Worm (Caenorhabditis elegans) whole organism, late embryonic: ENCODE data around the gene rab-6.2.

Experiments used
- C08G9.2 ChIP-seq: sonication (generic microtip); optimal IDR thresholded peaks from 2 replicates; lab custom pipeline; 2016; ENCODE audit warnings: mild to moderate bottlenecking, missing genetic modification characterization, moderate library complexity, missing compliant biosample characterization
- ahr-1 ChIP-seq: sonication (generic microtip); optimal IDR thresholded peaks from 2 replicates; lab custom pipeline; 2016; ENCODE audit warnings: missing genetic modification characterization, missing compliant biosample characterization
- ceh-2 ChIP-seq: sonication (generic microtip); optimal IDR thresholded peaks from 2 replicates; lab custom pipeline; 2016; ENCODE audit warnings: missing genotype, missing genetic modification characterization, missing compliant biosample characterization
- ceh-31 ChIP-seq: sonication (generic microtip); optimal IDR thresholded peaks from 2 replicates; lab custom pipeline; 2016; ENCODE audit warnings: missing genetic modification characterization, missing compliant biosample characterization
- ceh-6 ChIP-seq: fragments of 200-800 bp; sonication (Bioruptor generic); optimal IDR thresholded peaks from 2 replicates; lab custom pipeline; 2018; ENCODE audit warnings: mild to moderate bottlenecking, missing genetic modification characterization, missing compliant biosample characterization
- fkh-10 ChIP-seq: fragments of 150-350 bp; optimal IDR thresholded peaks from 2 replicates; lab custom pipeline; 2014; ENCODE audit warnings: missing biosample characterization, missing genetic modification reagents, missing genetic modification characterization
- npax-4 ChIP-seq: sonication (generic microtip); optimal IDR thresholded peaks from 2 replicates; lab custom pipeline; 2016; ENCODE audit warnings: missing genetic modification characterization, missing compliant biosample characterization
- pha-4 ChIP-seq: fragments of 150-350 bp; optimal IDR thresholded peaks from 2 replicates; lab custom pipeline; 2018; ENCODE audit warnings: missing biosample characterization, missing genetic modification reagents, missing genetic modification characterization
- sox-4 ChIP-seq: sonication (generic microtip); optimal IDR thresholded peaks from 2 replicates; lab custom pipeline; 2017; ENCODE audit warnings: mild to moderate bottlenecking, missing genetic modification characterization, inconsistent platforms, missing compliant biosample characterization

DNA sequence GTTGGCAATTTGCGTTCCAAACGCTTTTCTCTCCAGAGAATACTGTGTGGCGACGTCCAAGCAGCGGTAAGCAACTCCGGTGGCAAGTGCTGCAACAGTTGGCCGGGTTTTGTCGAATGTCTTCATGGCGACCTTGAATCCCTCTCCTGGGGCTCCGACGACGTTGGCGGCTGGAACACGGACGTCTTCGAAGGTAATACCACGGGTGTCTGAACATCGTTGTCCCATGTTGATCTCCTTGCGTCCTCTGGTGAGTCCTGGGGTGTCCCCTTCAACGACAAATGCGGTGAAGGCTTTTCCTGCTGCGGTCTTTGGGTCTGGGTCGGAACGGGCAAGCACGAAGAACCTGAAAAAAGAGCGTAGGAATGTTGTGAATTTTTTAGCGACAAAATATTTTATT, 6.5 kb upstream of the rab-6.2 start:
- TF ChIP-seq ceh-2 (tag; lab: Kevin White, UChicago) (no peak), pha-4 (tag; lab: Kevin White, UChicago) (no peak), ceh-31 (tag; lab: Kevin White, UChicago) (no peak), C08G9.2 (tag; lab: Kevin White, UChicago) (no peak), sox-4 (no peak), ahr-1 (tag; lab: Kevin White, UChicago) (no peak), fkh-10 (GFP tag; lab: Kevin White, UChicago) (no peak), npax-4 (tag; lab: Kevin White, UChicago) (no peak), ceh-6 (no peak)
